Fruit fly (Drosophila melanogaster): ENCODE results near the gene CG13998.

CG13998 gene

DNA sequence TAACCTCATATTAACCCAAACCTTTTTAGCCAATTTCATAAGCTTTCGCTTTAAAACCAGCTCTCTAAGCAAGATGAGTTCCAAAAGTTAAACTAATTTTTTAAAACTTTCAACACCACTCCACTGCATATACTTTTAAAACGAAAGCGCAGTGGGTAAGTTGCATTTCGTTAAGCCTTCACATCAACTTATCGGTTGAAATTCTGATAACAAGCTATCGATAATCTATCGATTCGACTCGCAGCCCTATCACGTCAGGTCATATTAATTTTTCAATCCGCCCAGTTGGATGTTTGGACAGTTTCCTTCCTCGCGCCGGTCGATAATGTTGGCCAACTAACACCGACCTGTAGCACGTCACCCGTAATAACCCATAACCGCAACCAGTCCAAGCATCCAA is 29.5 kb upstream of the CG13998 start, which contains the start of gene ifc (continued):
- TF ChIP-seq Bdp1 (GFP tag; optimal IDR thresholded peaks at IDR 0.05) (peak; percentile 39), CG12104 (GFP tag; optimal IDR thresholded peaks at IDR 0.05) (peak; percentile 8), CG6254 (GFP tag; optimal IDR thresholded peaks at IDR 0.05) (peak; percentile 0), CG1792 (GFP tag; optimal IDR thresholded peaks at IDR 0.05) (peak; percentile 51), chm (GFP tag; IDR thresholded peaks at IDR 0.05) (no peak), al (GFP tag; IDR thresholded peaks at IDR 0.05) (no peak), cas (GFP tag; IDR thresholded peaks at IDR 0.05) (no peak), Neu2 (GFP tag; optimal IDR thresholded peaks at IDR 0.05; ENCODE audit: borderline replicate concordance) (peak; percentile 82), HmgD (GFP tag; optimal IDR thresholded peaks at IDR 0.05) (peak; percentile 69), sima (GFP tag; optimal IDR thresholded peaks at IDR 0.05) (no peak), CG4424 (GFP tag; optimal IDR thresholded peaks at IDR 0.05) (peak; percentile 51), CG15011 (GFP tag; optimal IDR thresholded peaks at IDR 0.05) (no peak), CG13123 (GFP tag; optimal IDR thresholded peaks at IDR 0.05) (peak; percentile 51), Mes4 (GFP tag; optimal IDR thresholded peaks at IDR 0.05) (peak; percentile 30), Atf3 (GFP tag; optimal IDR thresholded peaks at IDR 0.05) (peak; percentile 5), esg (GFP tag; conservative IDR thresholded peaks at IDR 0.05) (no peak), ewg (GFP tag; optimal IDR thresholded peaks at IDR 0.05) (peak; percentile 49), tap (tag; optimal IDR thresholded peaks at IDR 0.05) (peak; percentile 38), Usf (GFP tag; optimal IDR thresholded peaks at IDR 0.05) (no peak), CG9437 (GFP tag; optimal IDR thresholded peaks at IDR 0.05) (no peak), Sry-β (GFP tag; optimal IDR thresholded peaks at IDR 0.05) (peak; percentile 12), Hr78 (GFP tag; optimal IDR thresholded peaks at IDR 0.05) (peak in 1 of 2 experiments; percentile 59), chn (GFP tag; optimal IDR thresholded peaks at IDR 0.05) (peak; percentile 54), CG17385 (GFP tag; optimal IDR thresholded peaks at IDR 0.05) (peak; percentile 35), fd96Cb (tag; optimal IDR thresholded peaks at IDR 0.05) (peak; percentile 27), gsb-n (tag; optimal IDR thresholded peaks at IDR 0.05) (peak; percentile 15), fd102C (GFP tag; optimal IDR thresholded peaks at IDR 0.05) (no peak), CG4617 (GFP tag; optimal IDR thresholded peaks at IDR 0.05; ENCODE audit: borderline replicate concordance) (peak; percentile 61), D19A (tag; optimal IDR thresholded peaks at IDR 0.05) (peak; percentile 34), wek (GFP tag; optimal IDR thresholded peaks at IDR 0.05) (peak; percentile 30), tx (GFP tag; optimal IDR thresholded peaks at IDR 0.05) (peak; percentile 37), CG4328 (GFP tag; optimal IDR thresholded peaks at IDR 0.05) (peak; percentile 24), CG15601 (tag; optimal IDR thresholded peaks at IDR 0.05) (peak; percentile 72), Trl (optimal IDR thresholded peaks at IDR 0.05) (no peak), Trl (GFP tag; optimal IDR thresholded peaks at IDR 0.05) (peak; percentile 75), NC2β (GFP tag; optimal IDR thresholded peaks at IDR 0.05) (peak; percentile 55), sim (GFP tag; IDR thresholded peaks at IDR 0.05) (no peak), dysf (GFP tag; IDR thresholded peaks at IDR 0.05) (no peak), eyg (GFP tag; optimal IDR thresholded peaks at IDR 0.05) (peak; percentile 53), Dfd (GFP tag; optimal IDR thresholded peaks at IDR 0.05) (peak in 1 of 2 experiments; percentile 80), Fer2 (tag; optimal IDR thresholded peaks at IDR 0.05) (peak; percentile 10), CG15696 (tag; optimal IDR thresholded peaks at IDR 0.05) (peak; percentile 40), NC2α (GFP tag; optimal IDR thresholded peaks at IDR 0.05) (no peak), Myb (GFP tag; optimal IDR thresholded peaks at IDR 0.05) (peak; percentile 70), Antp (GFP tag; optimal IDR thresholded peaks at IDR 0.05) (peak; percentile 57), CG7372 (GFP tag; IDR thresholded peaks at IDR 0.05) (no peak), ERR (GFP tag; optimal IDR thresholded peaks at IDR 0.05) (peak; percentile 69), Sox100B (GFP tag; optimal IDR thresholded peaks at IDR 0.05) (no peak), CG4854 (GFP tag; optimal IDR thresholded peaks at IDR 0.05) (peak; percentile 31), Side (GFP tag; optimal IDR thresholded peaks at IDR 0.05) (peak; percentile 32), Max (GFP tag; optimal IDR thresholded peaks at IDR 0.05) (peak; percentile 50), scrt (GFP tag; optimal IDR thresholded peaks at IDR 0.05) (peak; percentile 62)

All from whole organism, embryonic.